Fruit fly (Drosophila melanogaster) Kc167 (cell line): Measurements from ENCODE around the gene dlg1.

ENCODE experiments used
- h ChIP-seq: fragments of >200 bp; optimal IDR thresholded peaks from 3 replicates; lab custom pipeline; 2018; ENCODE audit warnings: missing external identifiers
- insv ChIP-seq: fragments of >200 bp; optimal IDR thresholded peaks from 3 replicates; lab custom pipeline; 2018; ENCODE audit warnings: missing external identifiers

dm6 chrX:11393003-11393620 is 23.6 kb downstream of the dlg1 start:
- TF ChIP-seq insv (no peak), h (no peak)
